Fruit fly (Drosophila melanogaster) whole organism: ENCODE data around the gene CG2924.

Experiments
- EcR ChIP-seq, 2 experiments: fragments of >200 bp; optimal IDR thresholded peaks; 2 replicates each; lab custom pipeline; 2017; ENCODE audit warnings: missing biosample characterization in 2 of 2, missing genetic modification characterization in 2 of 2, missing genetic modification reagents in 2 of 2
- psq ChIP-seq: fragments of >200 bp; optimal IDR thresholded peaks from 2 replicates; lab custom pipeline; 2017
- usp ChIP-seq: fragments of >200 bp; optimal IDR thresholded peaks from 2 replicates; lab custom pipeline; 2017; ENCODE audit warnings: missing biosample characterization, missing genetic modification characterization, mixed read lengths

dm6 chrX:2289134-2289533 is 18.6 kb upstream of the CG2924 start:
- TF ChIP-seq usp (GFP tag; lab: Kevin White, UChicago) (no peak), psq (lab: Kevin White, UChicago) (no peak), EcR (GFP tag; optimal IDR thresholded peaks at IDR 0.05; lab: Kevin White, UChicago) (peak in 1 of 2 experiments; percentile 24)
